Worm (Caenorhabditis elegans) whole organism, L4/young adult: ENCODE results near the gene mbk-2.

Source experiments
- dao-5 ChIP-seq: sonication (generic microtip); optimal IDR thresholded peaks from 2 replicates; lab custom pipeline; 2016; ENCODE audit warnings: missing genotype, missing genetic modification characterization, moderate library complexity, missing compliant biosample characterization
- him-1 ChIP-seq: sonication (generic microtip); optimal IDR thresholded peaks from 2 replicates; lab custom pipeline; 2016; ENCODE audit warnings: missing genotype, missing genetic modification reagents, missing genetic modification characterization, missing compliant biosample characterization

DNA sequence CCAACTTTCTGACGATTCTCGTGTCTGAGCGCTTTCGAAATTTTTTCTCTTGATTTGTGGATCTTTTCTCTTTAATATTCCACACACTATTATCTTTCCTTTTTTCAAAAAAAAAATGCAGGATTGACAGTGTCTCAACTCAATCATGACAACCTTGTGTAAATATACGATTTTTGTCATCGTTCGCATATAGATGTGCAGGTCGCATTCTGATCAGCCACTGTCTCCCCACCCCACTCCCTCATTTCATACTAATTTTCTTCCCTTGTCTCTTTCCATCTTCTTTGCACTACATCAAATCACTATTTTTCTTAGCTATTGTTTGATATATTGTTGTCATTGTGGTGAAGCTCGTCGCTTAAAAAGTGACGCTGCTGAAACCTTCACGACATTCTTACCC lies 26.3 kb downstream of the mbk-2 start:
- TF ChIP-seq him-1 (tag; lab: Kevin White, UChicago) (no peak), dao-5 (no peak)
